Worm (Caenorhabditis elegans) whole organism, midembryonic: Measurements from ENCODE around the gene R08E3.1.

Source experiments
- T22C8.4 ChIP-seq: fragments of 200-800 bp; sonication (Bioruptor generic); IDR thresholded peaks from 2 replicates; pipeline ENCODE4 v1.3.6; 2022; ENCODE audit warnings: missing genetic modification characterization, missing compliant biosample characterization
- cog-1 ChIP-seq: sonication (generic microtip); optimal IDR thresholded peaks from 2 replicates; lab custom pipeline; 2016; ENCODE audit warnings: missing genetic modification characterization, missing compliant biosample characterization
- flt-1 ChIP-seq: fragments of 200-800 bp; sonication (Bioruptor generic); IDR thresholded peaks from 2 replicates; pipeline ENCODE4 v1.3.6; 2022; ENCODE audit warnings: missing genetic modification characterization, missing compliant biosample characterization
- klf-2 ChIP-seq: fragments of 200-800 bp; sonication (Bioruptor generic); conservative IDR thresholded peaks from 2 replicates; pipeline ENCODE4 v1.3.6; 2022; ENCODE audit warnings: missing genetic modification reagents, missing genetic modification characterization, missing compliant biosample characterization
- med-1 ChIP-seq: sonication (generic microtip); optimal IDR thresholded peaks from 2 replicates; lab custom pipeline; 2017; ENCODE audit warnings: missing genetic modification characterization, mild to moderate bottlenecking, missing compliant biosample characterization, antibody characterized with exemption, missing genetic modification reagents; ENCODE audit not compliant: insufficient read depth
- ref-1 ChIP-seq: fragments of 200-800 bp; sonication (Bioruptor generic); conservative IDR thresholded peaks from 2 replicates; pipeline ENCODE4 v1.3.6; 2022; ENCODE audit warnings: missing genetic modification reagents, missing genetic modification characterization, missing compliant biosample characterization
- tab-1 ChIP-seq: fragments of 200-800 bp; sonication (Bioruptor generic); IDR thresholded peaks from 2 replicates; pipeline ENCODE4 v1.3.6; 2022; ENCODE audit warnings: missing genetic modification characterization, missing compliant biosample characterization
- ztf-23 ChIP-seq: fragments of 200-800 bp; sonication (Bioruptor generic); IDR thresholded peaks from 2 replicates; pipeline ENCODE4 v1.3.6; 2022; ENCODE audit warnings: missing genetic modification reagents, missing genetic modification characterization, missing compliant biosample characterization
- ztf-29 ChIP-seq: fragments of 200-800 bp; sonication (Bioruptor generic); IDR thresholded peaks from 2 replicates; pipeline ENCODE4 v1.3.6; 2022; ENCODE audit warnings: missing genetic modification reagents, missing genetic modification characterization, missing compliant biosample characterization

R08E3.1 gene

ce11 chrX:4822262-4822661, at the start of gene R08E3.1:
Gene R08E3.1 (plus strand): TSS chrX:4822647.
- TF ChIP-seq ref-1 (GFP tag; lab: Robert Waterston, UW) (no peak), klf-2 (no peak)

- TF ChIP-seq ztf-23 (GFP tag; lab: Robert Waterston, UW) (no peak), med-1 (GFP tag; lab: Kevin White, UChicago) (no peak), klf-2 (no peak), cog-1 (tag; lab: Kevin White, UChicago) (no peak), T22C8.4 (GFP tag; lab: Robert Waterston, UW) (no peak), flt-1 (GFP tag; lab: Robert Waterston, UW) (no peak), ztf-29 (GFP tag; lab: Robert Waterston, UW) (no peak), tab-1 (GFP tag; lab: Robert Waterston, UW) (no peak), ref-1 (GFP tag; lab: Robert Waterston, UW) (no peak)
Measured at ce11 chrX:4782197-4782596, 40.2 kb upstream of the R08E3.1 start, which contains the start of gene hum-10. Gene hum-10 (minus strand): TSS chrX:4782297.

ce11 chrX:4783117-4783775, 39.2 kb upstream of the R08E3.1 start, which contains the start of gene F43C9.2:
Gene F43C9.2 (plus strand): TSS chrX:4783613.
- no peak for TF ChIP-seq ref-1 (GFP tag; lab: Robert Waterston, UW)
- TF ChIP-seq tab-1 (GFP tag; lab: Robert Waterston, UW): no peak
- TF ChIP-seq ztf-23 (GFP tag; lab: Robert Waterston, UW): no peak
- TF ChIP-seq med-1 (GFP tag; lab: Kevin White, UChicago): no peak
- TF ChIP-seq cog-1 (tag; lab: Kevin White, UChicago): no peak

- TF ChIP-seq cog-1 (tag; lab: Kevin White, UChicago) (no peak), flt-1 (GFP tag; lab: Robert Waterston, UW) (no peak), T22C8.4 (GFP tag; lab: Robert Waterston, UW) (no peak), klf-2 (no peak), tab-1 (GFP tag; lab: Robert Waterston, UW) (no peak), ztf-29 (GFP tag; lab: Robert Waterston, UW) (no peak), ztf-23 (GFP tag; lab: Robert Waterston, UW) (no peak), med-1 (GFP tag; lab: Kevin White, UChicago) (no peak), ref-1 (GFP tag; lab: Robert Waterston, UW) (no peak)
Measured at ce11 chrX:4784776-4785175, 37.7 kb upstream of the R08E3.1 start.

- no peak for TF ChIP-seq ref-1 (GFP tag; lab: Robert Waterston, UW)
- no peak for TF ChIP-seq med-1 (GFP tag; lab: Kevin White, UChicago)
- no peak for TF ChIP-seq ztf-29 (GFP tag; lab: Robert Waterston, UW)
- no peak for TF ChIP-seq tab-1 (GFP tag; lab: Robert Waterston, UW)
- TF ChIP-seq ztf-23 (GFP tag; lab: Robert Waterston, UW): no peak
- no peak for TF ChIP-seq cog-1 (tag; lab: Kevin White, UChicago)
- TF ChIP-seq flt-1 (GFP tag; lab: Robert Waterston, UW): no peak
- TF ChIP-seq T22C8.4 (GFP tag; lab: Robert Waterston, UW): no peak
- TF ChIP-seq klf-2: no peak
Measured at ce11 chrX:4787525-4787924, 34.9 kb upstream of the R08E3.1 start.

ce11 chrX:4788958-4789357, 33.5 kb upstream of the R08E3.1 start:
- peak; percentile 7 for TF ChIP-seq med-1 (GFP tag; lab: Kevin White, UChicago)
- TF ChIP-seq T22C8.4 (GFP tag; lab: Robert Waterston, UW): peak; percentile 63
- no peak for TF ChIP-seq cog-1 (tag; lab: Kevin White, UChicago)
- TF ChIP-seq tab-1 (GFP tag; lab: Robert Waterston, UW): peak; percentile 83
- TF ChIP-seq ztf-29 (GFP tag; lab: Robert Waterston, UW): peak; percentile 65
- peak; percentile 38; the same call in 1 of the 2 replicates for TF ChIP-seq ref-1 (GFP tag; lab: Robert Waterston, UW)
- peak; percentile 65; the same call in 1 of the 2 replicates for TF ChIP-seq ztf-23 (GFP tag; lab: Robert Waterston, UW)
- peak; percentile 91 for TF ChIP-seq flt-1 (GFP tag; lab: Robert Waterston, UW)
- 0 out of 2 replicates have a peak, but pooled peaks have one; percentile 45 for TF ChIP-seq klf-2

- no peak for TF ChIP-seq ztf-23 (GFP tag; lab: Robert Waterston, UW)
- no peak for TF ChIP-seq klf-2
- TF ChIP-seq med-1 (GFP tag; lab: Kevin White, UChicago): no peak
- no peak for TF ChIP-seq flt-1 (GFP tag; lab: Robert Waterston, UW)
- no peak for TF ChIP-seq ztf-29 (GFP tag; lab: Robert Waterston, UW)
- TF ChIP-seq ref-1 (GFP tag; lab: Robert Waterston, UW): no peak
- no peak for TF ChIP-seq tab-1 (GFP tag; lab: Robert Waterston, UW)
- TF ChIP-seq cog-1 (tag; lab: Kevin White, UChicago): no peak
- TF ChIP-seq T22C8.4 (GFP tag; lab: Robert Waterston, UW): no peak
Measured at ce11 chrX:4790614-4791013, 31.8 kb upstream of the R08E3.1 start.

- no peak for TF ChIP-seq ref-1 (GFP tag; lab: Robert Waterston, UW)
- TF ChIP-seq tab-1 (GFP tag; lab: Robert Waterston, UW): no peak
- no peak for TF ChIP-seq klf-2
- no peak for TF ChIP-seq T22C8.4 (GFP tag; lab: Robert Waterston, UW)
- no peak for TF ChIP-seq med-1 (GFP tag; lab: Kevin White, UChicago)
- TF ChIP-seq ztf-29 (GFP tag; lab: Robert Waterston, UW): no peak
- TF ChIP-seq flt-1 (GFP tag; lab: Robert Waterston, UW): no peak
- no peak for TF ChIP-seq ztf-23 (GFP tag; lab: Robert Waterston, UW)
- no peak for TF ChIP-seq cog-1 (tag; lab: Kevin White, UChicago)
Measured at ce11 chrX:4792979-4793378, 29.5 kb upstream of the R08E3.1 start, which contains the start of gene F43C9.1. Gene F43C9.1 (plus strand): TSS chrX:4793279.

ce11 chrX:4794062-4794461, 28.4 kb upstream of the R08E3.1 start:
- TF ChIP-seq ztf-23 (GFP tag; lab: Robert Waterston, UW) (no peak), med-1 (GFP tag; lab: Kevin White, UChicago) (no peak), klf-2 (no peak), ref-1 (GFP tag; lab: Robert Waterston, UW) (no peak), cog-1 (tag; lab: Kevin White, UChicago) (no peak), T22C8.4 (GFP tag; lab: Robert Waterston, UW) (no peak), ztf-29 (GFP tag; lab: Robert Waterston, UW) (no peak), flt-1 (GFP tag; lab: Robert Waterston, UW) (no peak), tab-1 (GFP tag; lab: Robert Waterston, UW) (no peak)
